Fruit fly (Drosophila melanogaster) Kc167 (cell line): ENCODE data around the gene me31B.

Experiments used
- Sin3A ChIP-seq: fragments of >200 bp; optimal IDR thresholded peaks from 2 replicates; lab custom pipeline; 2018; ENCODE audit warnings: missing external identifiers
- h ChIP-seq: fragments of >200 bp; optimal IDR thresholded peaks from 3 replicates; lab custom pipeline; 2018; ENCODE audit warnings: missing external identifiers
- insv ChIP-seq: fragments of >200 bp; optimal IDR thresholded peaks from 3 replicates; lab custom pipeline; 2018; ENCODE audit warnings: missing external identifiers
- psq ChIP-seq: fragments of >200 bp; optimal IDR thresholded peaks from 2 replicates; lab custom pipeline; 2017; ENCODE audit warnings: missing external identifiers

- TF ChIP-seq Sin3A (lab: Kevin White, UChicago) (no peak), h (lab: Kevin White, UChicago) (no peak), insv (lab: Kevin White, UChicago) (no peak), psq (lab: Kevin White, UChicago) (no peak)
Measured at dm6 chr2L:10272224-10272623, 33.1 kb downstream of the me31B start, which contains the start of gene trk.
